Worm (Caenorhabditis elegans) whole organism, young adult: ENCODE data around the gene F49H6.15.

Experiments
- F10E7.11 ChIP-seq: sonication (generic microtip); optimal IDR thresholded peaks from 2 replicates; lab custom pipeline; 2017; ENCODE audit warnings: mild to moderate bottlenecking, missing genetic modification characterization, moderate library complexity, missing compliant biosample characterization
- F57A8.1 ChIP-seq: fragments of 200-800 bp; sonication (Bioruptor generic); optimal IDR thresholded peaks from 2 replicates; lab custom pipeline; 2018; ENCODE audit warnings: mild to moderate bottlenecking, missing genetic modification characterization, moderate library complexity, missing compliant biosample characterization
- F57C9.4 ChIP-seq: sonication (generic microtip); optimal IDR thresholded peaks from 2 replicates; lab custom pipeline; 2017; ENCODE audit warnings: mild to moderate bottlenecking, missing genetic modification characterization, missing compliant biosample characterization
- Y79H2A.3 ChIP-seq: fragments of 200-800 bp; sonication (Bioruptor generic); conservative IDR thresholded peaks from 2 replicates; pipeline ENCODE4 v1.3.6; 2022; ENCODE audit warnings: missing genetic modification reagents, missing genetic modification characterization, missing compliant biosample characterization
- ama-1 ChIP-seq, 3 experiments: fragments of 150-350 bp in 1 of 3; sonication (generic microtip) in 2 of 3; optimal IDR thresholded peaks; 2 replicates each; lab custom pipeline; 2014 to 2018; ENCODE audit warnings: missing biosample characterization in 2 of 3, missing genetic modification characterization in 2 of 3, missing genetic modification reagents in 2 of 3
- attf-5 ChIP-seq: fragments of 200-800 bp; sonication (Bioruptor generic); optimal IDR thresholded peaks from 2 replicates; lab custom pipeline; 2018; ENCODE audit warnings: mild to moderate bottlenecking, missing genetic modification characterization, missing compliant biosample characterization
- ceh-40 ChIP-seq: fragments of 200-800 bp; sonication (Bioruptor generic); IDR thresholded peaks from 2 replicates; pipeline ENCODE4 v1.3.6; 2022; ENCODE audit warnings: missing genetic modification characterization, missing compliant biosample characterization
- efl-1 ChIP-seq: fragments of 150-350 bp; optimal IDR thresholded peaks from 2 replicates; lab custom pipeline; 2014; ENCODE audit warnings: missing biosample characterization, missing genetic modification reagents, missing genetic modification characterization
- let-526 ChIP-seq: fragments of 200-800 bp; sonication (Bioruptor generic); IDR thresholded peaks from 2 replicates; pipeline ENCODE4 v1.3.6; 2022; ENCODE audit warnings: missing genetic modification reagents, missing genetic modification characterization, missing compliant biosample characterization
- lin-40 ChIP-seq: sonication (generic microtip); optimal IDR thresholded peaks from 2 replicates; lab custom pipeline; 2016; ENCODE audit warnings: missing genetic modification characterization, mild to moderate bottlenecking, missing compliant biosample characterization, missing genotype, missing genetic modification reagents
- rcor-1 ChIP-seq: fragments of 200-800 bp; sonication (Bioruptor generic); IDR thresholded peaks from 2 replicates; pipeline ENCODE4 v1.3.6; 2022; ENCODE audit warnings: missing genetic modification reagents, missing genetic modification characterization, missing compliant biosample characterization
- snpc-4 ChIP-seq, 5 experiments: fragments of 150-350 bp in 1 of 5; sonication (generic microtip) in 4 of 5; optimal IDR thresholded peaks; 2 replicates each; lab custom pipeline; 2014 to 2018; ENCODE audit warnings: missing genetic modification characterization in 5 of 5, missing biosample characterization in 3 of 5, antibody characterized with exemption in 2 of 5, mild to moderate bottlenecking in 2 of 5, missing compliant biosample characterization in 2 of 5, missing genotype in 2 of 5, moderate library complexity in 2 of 5, missing genetic modification reagents in 1 of 5
- unc-130 ChIP-seq: sonication (generic microtip); optimal IDR thresholded peaks from 2 replicates; lab custom pipeline; 2016; ENCODE audit warnings: missing genetic modification reagents, missing genetic modification characterization, missing compliant biosample characterization
- zim-3 ChIP-seq: sonication (generic microtip); optimal IDR thresholded peaks from 2 replicates; lab custom pipeline; 2017; ENCODE audit warnings: mild to moderate bottlenecking, missing genetic modification characterization, moderate library complexity, missing compliant biosample characterization

ce11 chrV:17009342-17010064 lies 16.7 kb downstream of the F49H6.15 start, which contains the start of the genes clc-12 and clec-240:
- TF ChIP-seq F10E7.11 (no peak), F57A8.1 (no peak), attf-5 (GFP tag; lab: Kevin White, UChicago) (no peak), lin-40 (no peak), efl-1 (GFP tag; lab: Kevin White, UChicago) (no peak), F57C9.4 (tag; lab: Kevin White, UChicago) (no peak), ceh-40 (GFP tag; lab: Robert Waterston, UW) (no peak), zim-3 (tag; lab: Kevin White, UChicago) (no peak), unc-130 (GFP tag; lab: Kevin White, UChicago) (no peak), let-526 (no peak), snpc-4 (GFP tag; optimal IDR thresholded peaks at IDR 0.05; lab: Kevin White, UChicago) (no peak), snpc-4 (tag; optimal IDR thresholded peaks at IDR 0.05; lab: Kevin White, UChicago) (no peak), ama-1 (optimal IDR thresholded peaks at IDR 0.05; lab: Kevin White, UChicago) (no peak), ama-1 (GFP tag; optimal IDR thresholded peaks at IDR 0.05; lab: Kevin White, UChicago) (no peak), Y79H2A.3 (no peak), rcor-1 (GFP tag; lab: Robert Waterston, UW) (no peak)
